Worm (Caenorhabditis elegans) whole organism, L4 larva: ENCODE data around the gene fbxa-18.

Experiments
- ZK546.5 ChIP-seq, 2 experiments: sonication (generic microtip); optimal IDR thresholded peaks; 2 replicates each; lab custom pipeline; 2017; ENCODE audit warnings: missing biosample characterization in 2 of 2, missing genetic modification characterization in 2 of 2
- ama-1 ChIP-seq: fragments of 150-350 bp; optimal IDR thresholded peaks from 2 replicates; lab custom pipeline; 2014; ENCODE audit warnings: inconsistent platforms, mixed read lengths
- ceh-20 ChIP-seq: fragments of 200-800 bp; sonication (Bioruptor generic); IDR thresholded peaks from 2 replicates; pipeline ENCODE4 v1.3.6; 2022; ENCODE audit warnings: missing genetic modification reagents, missing genetic modification characterization, missing compliant biosample characterization
- daf-19 ChIP-seq: fragments of 200-800 bp; sonication (Bioruptor generic); conservative IDR thresholded peaks from 2 replicates; pipeline ENCODE4 v1.3.6; 2022; ENCODE audit warnings: missing genetic modification characterization, missing compliant biosample characterization
- dpl-1 ChIP-seq: fragments of 150-350 bp; optimal IDR thresholded peaks from 2 replicates; lab custom pipeline; 2014; ENCODE audit warnings: missing biosample characterization, missing genetic modification reagents, missing genetic modification characterization
- madf-9 ChIP-seq: fragments of 200-800 bp; sonication (Bioruptor generic); conservative IDR thresholded peaks from 2 replicates; pipeline ENCODE4 v1.3.6; 2022; ENCODE audit warnings: missing genetic modification reagents, missing genetic modification characterization, missing compliant biosample characterization
- nhr-237 ChIP-seq: sonication (generic microtip); optimal IDR thresholded peaks from 2 replicates; lab custom pipeline; 2017; ENCODE audit warnings: missing biosample characterization, missing genetic modification characterization
- nhr-28 ChIP-seq: fragments of 150-350 bp; optimal IDR thresholded peaks from 2 replicates; lab custom pipeline; 2014; ENCODE audit warnings: missing biosample characterization, missing genetic modification characterization
- nhr-76 ChIP-seq: fragments of 150-350 bp; optimal IDR thresholded peaks from 2 replicates; lab custom pipeline; 2014; ENCODE audit warnings: missing biosample characterization, missing genetic modification characterization
- unc-62 ChIP-seq, 3 experiments: fragments of 150-350 bp in 1 of 3; sonication (generic microtip); optimal IDR thresholded peaks in 2 of 3; peaks in 1 of 3; 1 replicate in 1 of 3; 2 replicates in 2 of 3; lab custom pipeline; 2014 to 2017; ENCODE audit warnings: missing biosample characterization in 3 of 3, missing genetic modification characterization in 3 of 3, missing genetic modification reagents in 3 of 3, missing genotype in 1 of 3

ce11 chrV:16182110-16182509, 39.6 kb downstream of the fbxa-18 start, which contains the start of gene srz-13:
- no peak for TF ChIP-seq daf-19 (GFP tag; lab: Robert Waterston, UW)
- TF ChIP-seq ceh-20: no peak
- TF ChIP-seq nhr-237 (tag; lab: Kevin White, UChicago): no peak
- TF ChIP-seq nhr-28 (tag; lab: Kevin White, UChicago): no peak
- no peak for TF ChIP-seq madf-9
- no peak for TF ChIP-seq nhr-76 (tag; lab: Kevin White, UChicago)
- TF ChIP-seq unc-62 (GFP tag; optimal IDR thresholded peaks at IDR 0.05 in 1 of 2; lab: Kevin White, UChicago): no peak
- no peak for TF ChIP-seq unc-62 (tag; optimal IDR thresholded peaks at IDR 0.05; lab: Kevin White, UChicago)
- TF ChIP-seq ZK546.5 (tag; optimal IDR thresholded peaks at IDR 0.05; lab: Kevin White, UChicago): no peak
- TF ChIP-seq dpl-1 (GFP tag; lab: Kevin White, UChicago): no peak
- TF ChIP-seq ama-1 (lab: Kevin White, UChicago): no peak
